Fruit fly (Drosophila melanogaster): Measurements from ENCODE around the gene CG6788.
A peak's percentile ranks its signal among the peaks of the same experiment; 100 is the strongest.

CG6788 gene

dm6 chrX:17915929-17916328 lies 28.0 kb downstream of the CG6788 start:
- TF ChIP-seq psq (optimal IDR thresholded peaks at IDR 0.05): no peak
- TF ChIP-seq CG8478 (optimal IDR thresholded peaks at IDR 0.05): no peak
- no peak for TF ChIP-seq usp (GFP tag; optimal IDR thresholded peaks at IDR 0.05)
- TF ChIP-seq pan (optimal IDR thresholded peaks at IDR 0.05): no peak
- TF ChIP-seq Dll (optimal IDR thresholded peaks at IDR 0.05): no peak
- no peak for TF ChIP-seq EcR (GFP tag; optimal IDR thresholded peaks at IDR 0.05)

dm6 chrX:17917564-17918233 lies 29.7 kb downstream of the CG6788 start:
- TF ChIP-seq pan (optimal IDR thresholded peaks at IDR 0.05) (no peak), EcR (GFP tag; optimal IDR thresholded peaks at IDR 0.05) (peak in 1 of 2 experiments; percentile 62)

dm6 chrX:17924034-17924433 lies 36.1 kb downstream of the CG6788 start:
- no peak for TF ChIP-seq pan (optimal IDR thresholded peaks at IDR 0.05)
- no peak for TF ChIP-seq usp (GFP tag; optimal IDR thresholded peaks at IDR 0.05)
- TF ChIP-seq Dll (optimal IDR thresholded peaks at IDR 0.05): no peak
- TF ChIP-seq CG8478 (optimal IDR thresholded peaks at IDR 0.05): no peak
- no peak for TF ChIP-seq psq (optimal IDR thresholded peaks at IDR 0.05)
- no peak for TF ChIP-seq EcR (GFP tag; optimal IDR thresholded peaks at IDR 0.05)

Measured in whole organism.